Fruit fly (Drosophila melanogaster) Kc167 (cell line): ENCODE measurements around the gene ago.

Source experiments
- Myc ChIP-seq: fragments of >200 bp; optimal IDR thresholded peaks from 2 replicates; lab custom pipeline; 2017; ENCODE audit warnings: missing external identifiers
- Sin3A ChIP-seq: fragments of >200 bp; optimal IDR thresholded peaks from 2 replicates; lab custom pipeline; 2018; ENCODE audit warnings: missing external identifiers
- h ChIP-seq: fragments of >200 bp; optimal IDR thresholded peaks from 3 replicates; lab custom pipeline; 2018; ENCODE audit warnings: missing external identifiers
- insv ChIP-seq: fragments of >200 bp; optimal IDR thresholded peaks from 3 replicates; lab custom pipeline; 2018; ENCODE audit warnings: missing external identifiers
- psq ChIP-seq: fragments of >200 bp; optimal IDR thresholded peaks from 2 replicates; lab custom pipeline; 2017; ENCODE audit warnings: missing external identifiers
- ttk ChIP-seq: sonication (Bioruptor generic); optimal IDR thresholded peaks from 2 replicates; lab custom pipeline; 2017; ENCODE audit warnings: missing external identifiers

The ago gene

dm6 chr3L:4253611-4254300, 350 bp downstream of the ago start:
- TF ChIP-seq Sin3A (no peak), Myc (lab: Kevin White, UChicago) (no peak), insv (lab: Kevin White, UChicago) (no peak), ttk (lab: Kevin White, UChicago) (no peak), h (lab: Kevin White, UChicago) (no peak), psq (lab: Kevin White, UChicago) (no peak)

- TF ChIP-seq Myc (lab: Kevin White, UChicago) = no peak
- no peak for TF ChIP-seq ttk (lab: Kevin White, UChicago)
- no peak for TF ChIP-seq insv (lab: Kevin White, UChicago)
- TF ChIP-seq psq (lab: Kevin White, UChicago) = no peak
- no peak for TF ChIP-seq h (lab: Kevin White, UChicago)
- no peak for TF ChIP-seq Sin3A
These were observed 1.1 kb downstream of the ago start for dm6 chr3L:4252862-4253610.

- TF ChIP-seq Myc (lab: Kevin White, UChicago) = no peak
- TF ChIP-seq insv (lab: Kevin White, UChicago) = no peak
- no peak for TF ChIP-seq h (lab: Kevin White, UChicago)
- no peak for TF ChIP-seq ttk (lab: Kevin White, UChicago)
- TF ChIP-seq Sin3A = no peak
- no peak for TF ChIP-seq psq (lab: Kevin White, UChicago)
These were observed 1.8 kb downstream of the ago start for dm6 chr3L:4252121-4252861.

- TF ChIP-seq Sin3A (no peak), Myc (lab: Kevin White, UChicago) (no peak), psq (lab: Kevin White, UChicago) (no peak), ttk (lab: Kevin White, UChicago) (no peak), insv (lab: Kevin White, UChicago) (no peak), h (lab: Kevin White, UChicago) (no peak)
These were observed 11.7 kb downstream of the ago start, which contains the start of gene pav for dm6 chr3L:4242428-4242827. Gene pav (plus strand): TSS chr3L:4242734.

dm6 chr3L:4239442-4240322, 14.4 kb downstream of the ago start, which contains the start of gene Sqor:
Gene Sqor (plus strand): TSS chr3L:4240173.
- TF ChIP-seq Myc (lab: Kevin White, UChicago) (no peak), Sin3A (no peak), h (lab: Kevin White, UChicago) (no peak), ttk (lab: Kevin White, UChicago) (no peak), insv (lab: Kevin White, UChicago) (no peak), psq (lab: Kevin White, UChicago) (no peak)

- TF ChIP-seq Sin3A = no peak
- TF ChIP-seq insv (lab: Kevin White, UChicago) = no peak
- TF ChIP-seq h (lab: Kevin White, UChicago) = no peak
- no peak for TF ChIP-seq Myc (lab: Kevin White, UChicago)
These were observed 15.9 kb downstream of the ago start for dm6 chr3L:4238195-4238594.

- TF ChIP-seq psq (lab: Kevin White, UChicago) (no peak), h (lab: Kevin White, UChicago) (no peak), Sin3A (no peak), Myc (lab: Kevin White, UChicago) (no peak), insv (lab: Kevin White, UChicago) (no peak), ttk (lab: Kevin White, UChicago) (no peak)
These were observed 18.0 kb downstream of the ago start, which contains the start of gene ImpL2 for dm6 chr3L:4236097-4236572. Gene ImpL2 (minus strand): TSS chr3L:4236147.

- TF ChIP-seq psq (lab: Kevin White, UChicago) = no peak
These were observed 20.4 kb downstream of the ago start for dm6 chr3L:4233603-4234277.

- TF ChIP-seq insv (lab: Kevin White, UChicago) = no peak
- no peak for TF ChIP-seq Myc (lab: Kevin White, UChicago)
- no peak for TF ChIP-seq h (lab: Kevin White, UChicago)
- no peak for TF ChIP-seq psq (lab: Kevin White, UChicago)
- no peak for TF ChIP-seq Sin3A
- TF ChIP-seq ttk (lab: Kevin White, UChicago) = no peak
These were observed 21.3 kb downstream of the ago start for dm6 chr3L:4232724-4233367.

dm6 chr3L:4232227-4232626, 21.9 kb downstream of the ago start:
- no peak for TF ChIP-seq Sin3A
